Worm (Caenorhabditis elegans) whole organism, young adult: ENCODE measurements around the gene him-18.

Source experiments
- B0336.3 ChIP-seq: fragments of 200-800 bp; sonication (Bioruptor generic); IDR thresholded peaks from 2 replicates; pipeline ENCODE4 v1.3.6; 2022; ENCODE audit warnings: missing genetic modification characterization, missing compliant biosample characterization
- C17E4.6 ChIP-seq: fragments of 200-800 bp; sonication (Bioruptor generic); IDR thresholded peaks from 2 replicates; pipeline ENCODE4 v1.3.6; 2022; ENCODE audit warnings: missing genetic modification reagents, missing genetic modification characterization, missing compliant biosample characterization
- F49E8.2 ChIP-seq: sonication (generic microtip); optimal IDR thresholded peaks from 3 replicates; lab custom pipeline; 2017; ENCODE audit warnings: missing genetic modification characterization, mild to moderate bottlenecking, missing compliant biosample characterization, antibody characterized with exemption, moderate library complexity; ENCODE audit not compliant: insufficient read depth
- F52B5.7 ChIP-seq: sonication (generic microtip); optimal IDR thresholded peaks from 2 replicates; lab custom pipeline; 2016; ENCODE audit warnings: mild to moderate bottlenecking, missing genetic modification characterization, missing compliant biosample characterization
- F55B11.4 ChIP-seq: sonication (generic microtip); optimal IDR thresholded peaks from 2 replicates; lab custom pipeline; 2016; ENCODE audit warnings: missing compliant biosample characterization, missing genetic modification characterization, borderline replicate concordance; ENCODE audit not compliant: insufficient read depth
- T07F8.4 ChIP-seq: sonication (generic microtip); optimal IDR thresholded peaks from 2 replicates; lab custom pipeline; 2016; ENCODE audit warnings: mild to moderate bottlenecking, missing genetic modification characterization, moderate library complexity, missing compliant biosample characterization
- aptf-2 ChIP-seq: fragments of 200-800 bp; sonication (Bioruptor generic); conservative IDR thresholded peaks from 2 replicates; pipeline ENCODE4 v1.3.6; 2022; ENCODE audit warnings: missing genetic modification reagents, missing genetic modification characterization, missing compliant biosample characterization
- ccch-3 ChIP-seq: fragments of 200-800 bp; sonication (Bioruptor generic); optimal IDR thresholded peaks from 2 replicates; lab custom pipeline; 2018; ENCODE audit warnings: mild to moderate bottlenecking, missing genetic modification characterization, missing compliant biosample characterization
- cebp-1 ChIP-seq, 2 experiments: fragments of 200-800 bp in 1 of 2; sonication (Bioruptor generic) in 1 of 2; sonication (generic microtip) in 1 of 2; IDR thresholded peaks in 1 of 2; optimal IDR thresholded peaks in 1 of 2; 2 replicates each; pipeline versions ENCODE4 v1.3.6 to Lab custom; 2017 to 2022; ENCODE audit warnings: missing compliant biosample characterization in 2 of 2, missing genetic modification characterization in 2 of 2, mild to moderate bottlenecking in 1 of 2, missing genetic modification reagents in 1 of 2, moderate library complexity in 1 of 2
- ceh-58 ChIP-seq: fragments of 200-800 bp; sonication (Bioruptor generic); IDR thresholded peaks from 2 replicates; pipeline ENCODE4 v1.3.6; 2022; ENCODE audit warnings: missing genetic modification characterization, missing compliant biosample characterization
- ceh-79 ChIP-seq: sonication (generic microtip); optimal IDR thresholded peaks from 2 replicates; lab custom pipeline; 2017; ENCODE audit warnings: mild to moderate bottlenecking, missing genetic modification characterization, missing compliant biosample characterization
- chd-7 ChIP-seq: sonication (generic microtip); optimal IDR thresholded peaks from 2 replicates; lab custom pipeline; 2016; ENCODE audit warnings: mild to moderate bottlenecking, missing genetic modification characterization, moderate library complexity, missing compliant biosample characterization
- dpl-1 ChIP-seq: fragments of 150-350 bp; optimal IDR thresholded peaks from 2 replicates; lab custom pipeline; 2014; ENCODE audit warnings: missing biosample characterization, missing genetic modification reagents, missing genetic modification characterization
- hmg-1.2 ChIP-seq: fragments of 200-800 bp; sonication (Bioruptor generic); IDR thresholded peaks from 2 replicates; pipeline ENCODE4 v1.3.6; 2022; ENCODE audit warnings: missing genetic modification reagents, missing genetic modification characterization, missing compliant biosample characterization
- hrde-1 ChIP-seq: sonication (generic microtip); optimal IDR thresholded peaks from 2 replicates; lab custom pipeline; 2016; ENCODE audit warnings: missing genetic modification characterization, mild to moderate bottlenecking, missing compliant biosample characterization, moderate library complexity, missing genotype, missing genetic modification reagents, borderline replicate concordance
- hsf-1 ChIP-seq: fragments of 200-800 bp; sonication (Bioruptor generic); IDR thresholded peaks from 2 replicates; pipeline ENCODE4 v1.3.6; 2022; ENCODE audit warnings: missing genetic modification reagents, missing genetic modification characterization, missing compliant biosample characterization
- lag-1 ChIP-seq: fragments of 200-800 bp; sonication (Bioruptor generic); IDR thresholded peaks from 2 replicates; pipeline ENCODE4 v1.3.6; 2022; ENCODE audit warnings: missing genetic modification reagents, missing genetic modification characterization, missing compliant biosample characterization
- let-607 ChIP-seq, 2 experiments: fragments of 200-800 bp in 1 of 2; sonication (Bioruptor generic) in 1 of 2; sonication (generic microtip) in 1 of 2; optimal IDR thresholded peaks; 2 replicates each; lab custom pipeline; 2016 to 2018; ENCODE audit warnings: mild to moderate bottlenecking in 2 of 2, missing compliant biosample characterization in 2 of 2, missing genetic modification characterization in 2 of 2, moderate library complexity in 2 of 2, missing genotype in 1 of 2
- lsl-1 ChIP-seq: fragments of 200-800 bp; sonication (Bioruptor generic); optimal IDR thresholded peaks from 2 replicates; lab custom pipeline; 2018; ENCODE audit warnings: mild to moderate bottlenecking, missing genetic modification characterization, moderate library complexity, missing compliant biosample characterization
- madf-6 ChIP-seq: fragments of 200-800 bp; sonication (Bioruptor generic); IDR thresholded peaks from 2 replicates; pipeline ENCODE4 v1.3.6; 2022; ENCODE audit warnings: missing genetic modification reagents, missing genetic modification characterization, missing compliant biosample characterization
- nfya-2 ChIP-seq: fragments of 200-800 bp; sonication (Bioruptor generic); IDR thresholded peaks from 2 replicates; pipeline ENCODE4 v1.3.6; 2022; ENCODE audit warnings: missing genetic modification reagents, missing genetic modification characterization, missing compliant biosample characterization
- nhr-80 ChIP-seq: sonication (generic microtip); optimal IDR thresholded peaks from 2 replicates; lab custom pipeline; 2016; ENCODE audit warnings: missing genetic modification characterization, missing compliant biosample characterization
- pha-4 ChIP-seq: fragments of 150-350 bp; sonication (generic microtip); optimal IDR thresholded peaks from 2 replicates; lab custom pipeline; 2014; ENCODE audit warnings: missing biosample characterization, missing genetic modification reagents, missing genetic modification characterization
- sdz-38 ChIP-seq: sonication (generic microtip); optimal IDR thresholded peaks from 2 replicates; lab custom pipeline; 2016; ENCODE audit warnings: missing genotype, missing genetic modification characterization, missing compliant biosample characterization
- snpc-3.4 ChIP-seq: sonication (generic microtip); optimal IDR thresholded peaks from 2 replicates; lab custom pipeline; 2017; ENCODE audit warnings: missing genetic modification characterization, mild to moderate bottlenecking, missing compliant biosample characterization, antibody characterized with exemption, moderate library complexity, missing genotype, missing genetic modification reagents
- ztf-18 ChIP-seq: sonication (generic microtip); optimal IDR thresholded peaks from 2 replicates; lab custom pipeline; 2016; ENCODE audit warnings: missing genotype, mild to moderate bottlenecking, missing genetic modification characterization, missing compliant biosample characterization
- ztf-26 ChIP-seq: sonication (generic microtip); optimal IDR thresholded peaks from 2 replicates; lab custom pipeline; 2017; ENCODE audit warnings: missing genetic modification characterization, missing compliant biosample characterization

Gene him-18

ce11 chrIII:4679963-4680484 lies 35.0 kb downstream of the him-18 start, which contains the start of gene srg-11:
TSS of gene srg-11 (plus strand) at chrIII:4680013.
- no peak for TF ChIP-seq snpc-3.4 (tag; lab: Kevin White, UChicago)
- TF ChIP-seq cebp-1 (GFP tag; IDR thresholded peaks at IDR 0.05; lab: Robert Waterston, UW) = no peak
- TF ChIP-seq cebp-1 (tag; optimal IDR thresholded peaks at IDR 0.05; lab: Kevin White, UChicago) = no peak
- no peak for TF ChIP-seq ztf-26
- no peak for TF ChIP-seq dpl-1 (GFP tag; lab: Kevin White, UChicago)
- TF ChIP-seq hsf-1 (GFP tag; lab: Robert Waterston, UW) = no peak
- no peak for TF ChIP-seq F52B5.7
- no peak for TF ChIP-seq chd-7
- TF ChIP-seq lag-1 = no peak
- no peak for TF ChIP-seq nfya-2 (GFP tag; lab: Robert Waterston, UW)
- no peak for TF ChIP-seq lsl-1 (GFP tag; lab: Kevin White, UChicago)
- TF ChIP-seq F49E8.2 (tag; lab: Kevin White, UChicago) = no peak
- TF ChIP-seq let-607 (tag; optimal IDR thresholded peaks at IDR 0.05; lab: Kevin White, UChicago) = no peak

DNA sequence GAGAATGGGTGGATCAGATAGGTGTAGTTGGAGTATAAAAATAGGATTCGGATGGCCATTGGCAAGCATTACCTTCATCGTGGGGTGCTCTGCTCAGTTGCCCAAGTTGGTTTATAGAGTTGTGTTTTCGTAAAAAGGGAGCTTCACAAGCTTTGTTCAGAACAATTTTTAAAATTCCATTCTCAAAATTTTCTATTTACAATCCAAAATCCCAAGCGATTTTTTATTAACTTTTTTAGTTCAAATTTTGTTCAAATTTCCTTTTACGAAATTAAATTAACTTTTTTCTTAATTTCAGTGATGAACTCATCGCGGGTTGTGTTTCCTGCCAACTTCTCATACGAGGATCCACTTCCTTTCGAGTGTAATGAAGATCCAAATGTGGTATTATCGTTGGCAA lies 37.5 kb downstream of the him-18 start, which contains the start of gene srg-10:
Gene srg-10 (plus strand): TSS at position 301 of the 400 bp plus-strand sequence.
- TF ChIP-seq F55B11.4 (tag; lab: Kevin White, UChicago) = no peak

- TF ChIP-seq lag-1 = no peak
- TF ChIP-seq hmg-1.2 = no peak
- TF ChIP-seq snpc-3.4 (tag; lab: Kevin White, UChicago) = no peak
- no peak for TF ChIP-seq B0336.3 (GFP tag; lab: Robert Waterston, UW)
- no peak for TF ChIP-seq sdz-38 (tag; lab: Kevin White, UChicago)
- TF ChIP-seq ztf-26 = no peak
- TF ChIP-seq C17E4.6 (GFP tag; lab: Robert Waterston, UW) = no peak
- no peak for TF ChIP-seq pha-4 (tag; lab: Kevin White, UChicago)
- no peak for TF ChIP-seq ccch-3 (GFP tag; lab: Kevin White, UChicago)
- TF ChIP-seq, all 124 proteins: peak for 0
Observed at ce11 chrIII:4671949-4672348, 43.0 kb downstream of the him-18 start, which contains the start of gene srg-13. TSS of gene srg-13 (plus strand) at chrIII:4672249.

DNA sequence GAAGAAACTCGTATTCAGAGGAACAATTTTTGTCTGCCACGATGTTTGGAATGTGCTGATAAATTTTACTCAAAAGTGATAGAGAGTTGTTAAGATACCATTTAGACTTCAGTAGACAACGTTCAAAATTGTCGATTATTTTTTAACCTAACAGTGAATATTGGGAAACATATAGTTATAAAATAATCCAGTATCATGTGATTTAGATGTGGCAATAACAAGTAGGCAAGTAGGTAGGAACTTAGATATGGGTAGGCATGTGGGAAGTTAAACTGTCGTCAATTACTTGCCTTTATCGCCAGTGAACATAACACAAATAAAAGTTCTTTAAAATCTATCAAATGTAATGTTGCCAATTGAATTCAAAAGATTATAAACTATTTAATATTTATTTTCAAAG lies 43.5 kb downstream of the him-18 start, which contains the start of gene T23F11.11:
Gene T23F11.11 (minus strand): TSS at position 101 of the 400 bp plus-strand sequence.
- no peak for TF ChIP-seq ceh-58 (GFP tag; lab: Robert Waterston, UW)
- no peak for TF ChIP-seq ztf-18 (tag; lab: Kevin White, UChicago)
- TF ChIP-seq hrde-1 (tag; lab: Kevin White, UChicago) = no peak
- TF ChIP-seq madf-6 (GFP tag; lab: Robert Waterston, UW) = no peak
- no peak for TF ChIP-seq F55B11.4 (tag; lab: Kevin White, UChicago)
- TF ChIP-seq T07F8.4 = no peak

DNA sequence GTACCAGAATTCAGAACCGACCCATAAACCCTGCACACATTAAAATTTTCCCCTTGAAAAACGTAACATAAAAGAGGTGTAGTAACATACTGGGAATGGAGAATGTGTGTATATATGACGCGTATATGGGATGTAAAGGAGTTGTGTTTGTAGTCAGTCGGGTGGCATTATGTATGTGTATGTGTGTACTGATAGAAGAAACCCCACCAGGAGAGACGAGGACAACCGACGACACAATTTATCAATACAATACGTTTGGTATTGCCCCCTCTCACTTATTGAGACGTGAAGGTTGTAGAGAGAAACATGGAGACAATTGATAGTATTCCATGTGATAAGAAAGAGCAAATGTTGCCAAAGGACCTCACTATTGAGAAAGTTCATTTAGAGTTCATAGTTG lies 46.9 kb downstream of the him-18 start:
- TF ChIP-seq aptf-2 (GFP tag; lab: Robert Waterston, UW) (no peak), F55B11.4 (tag; lab: Kevin White, UChicago) (no peak), ceh-79 (tag; lab: Kevin White, UChicago) (no peak), nhr-80 (peak; percentile 23)
